Fruit fly (Drosophila melanogaster) whole organism, embryonic: ENCODE data around the gene CG11085.

Experiments used
- Blimp-1 ChIP-seq: fragments of 200-800 bp; sonication (Bioruptor generic); optimal IDR thresholded peaks from 3 replicates; lab custom pipeline; 2018; ENCODE audit warnings: missing biosample characterization, missing genetic modification characterization, mild to moderate bottlenecking, moderate library complexity, missing genetic modification reagents
- CG1233 ChIP-seq: fragments of 200-800 bp; sonication (Bioruptor generic); optimal IDR thresholded peaks from 4 replicates; lab custom pipeline; 2018; ENCODE audit warnings: missing biosample characterization, mild to moderate bottlenecking, missing genetic modification characterization
- CG12769 ChIP-seq: fragments of 200-800 bp; sonication (Bioruptor generic); optimal IDR thresholded peaks from 2 replicates; lab custom pipeline; 2019; ENCODE audit warnings: missing biosample characterization, mild to moderate bottlenecking, missing genetic modification characterization, moderate library complexity
- CG12942 ChIP-seq: fragments of 200-800 bp; sonication (Bioruptor generic); optimal IDR thresholded peaks from 3 replicates; lab custom pipeline; 2016; ENCODE audit warnings: missing biosample characterization, missing genetic modification characterization
- CG14050 ChIP-seq: fragments of 200-800 bp; sonication (Bioruptor generic); IDR thresholded peaks from 3 replicates; pipeline ENCODE4 v1.3.6; 2022; ENCODE audit warnings: missing biosample characterization, missing genetic modification characterization
- CG16815 ChIP-seq: fragments of 200-800 bp; sonication (Bioruptor generic); optimal IDR thresholded peaks from 3 replicates; lab custom pipeline; 2017; ENCODE audit warnings: missing biosample characterization, mild to moderate bottlenecking, missing genetic modification characterization
- CG18011 ChIP-seq: fragments of 200-800 bp; sonication (Bioruptor generic); optimal IDR thresholded peaks from 2 replicates; lab custom pipeline; 2017; ENCODE audit warnings: missing biosample characterization, missing genetic modification characterization, mild to moderate bottlenecking, moderate library complexity, missing genotype
- CG2116 ChIP-seq: fragments of 200-800 bp; sonication (Bioruptor generic); optimal IDR thresholded peaks from 3 replicates; lab custom pipeline; 2018; ENCODE audit warnings: missing biosample characterization, mild to moderate bottlenecking, missing genetic modification characterization
- CG31441 ChIP-seq: fragments of 200-800 bp; sonication (Bioruptor generic); IDR thresholded peaks from 2 replicates; pipeline ENCODE4 v1.3.6; 2022; ENCODE audit warnings: missing biosample characterization, missing genetic modification characterization
- CG33213 ChIP-seq: fragments of 200-800 bp; sonication (Bioruptor generic); optimal IDR thresholded peaks from 3 replicates; lab custom pipeline; 2016; ENCODE audit warnings: missing biosample characterization, missing genetic modification characterization
- CG34376 ChIP-seq: fragments of 200-800 bp; sonication (Bioruptor generic); optimal IDR thresholded peaks from 2 replicates; lab custom pipeline; 2018; ENCODE audit warnings: missing biosample characterization, mild to moderate bottlenecking, missing genetic modification characterization
- CG4404 ChIP-seq: fragments of 200-800 bp; sonication (Bioruptor generic); IDR thresholded peaks from 2 replicates; pipeline ENCODE4 v1.3.6; 2022; ENCODE audit warnings: missing biosample characterization, missing genetic modification characterization
- CG5953 ChIP-seq: fragments of 200-800 bp; sonication (Bioruptor generic); IDR thresholded peaks from 2 replicates; pipeline ENCODE4 v1.3.6; 2022; ENCODE audit warnings: missing biosample characterization, missing genetic modification characterization
- CG6689 ChIP-seq: fragments of 200-800 bp; sonication (Bioruptor generic); IDR thresholded peaks from 2 replicates; pipeline ENCODE4 v1.3.6; 2022; ENCODE audit warnings: missing biosample characterization, missing genetic modification characterization
- CG7963 ChIP-seq: fragments of 200-800 bp; sonication (Bioruptor generic); IDR thresholded peaks from 3 replicates; pipeline ENCODE4 v1.3.6; 2022; ENCODE audit warnings: missing biosample characterization, missing genetic modification characterization; ENCODE audit not compliant: partially characterized antibody
- CG8359 ChIP-seq: fragments of 200-800 bp; sonication (Bioruptor generic); optimal IDR thresholded peaks from 2 replicates; lab custom pipeline; 2017; ENCODE audit warnings: missing biosample characterization, mild to moderate bottlenecking, missing genetic modification characterization, borderline replicate concordance
- CG8478 ChIP-seq: fragments of >200 bp; optimal IDR thresholded peaks from 2 replicates; lab custom pipeline; 2018
- Dad ChIP-seq: fragments of 200-800 bp; sonication (Bioruptor generic); optimal IDR thresholded peaks from 3 replicates; lab custom pipeline; 2016; ENCODE audit warnings: missing biosample characterization, missing genetic modification characterization
- Dek ChIP-seq: fragments of 200-800 bp; sonication (Bioruptor generic); optimal IDR thresholded peaks from 3 replicates; lab custom pipeline; 2019; ENCODE audit warnings: missing biosample characterization, mild to moderate bottlenecking, missing genetic modification characterization, moderate library complexity
- H2.0 ChIP-seq: fragments of 200-800 bp; sonication (Bioruptor generic); IDR thresholded peaks from 2 replicates; pipeline ENCODE4 v1.3.6; 2022; ENCODE audit warnings: missing biosample characterization, missing genetic modification characterization
- HLH3B ChIP-seq: fragments of 200-800 bp; sonication (Bioruptor generic); IDR thresholded peaks from 2 replicates; pipeline ENCODE4 v1.3.6; 2022; ENCODE audit warnings: missing biosample characterization, missing genetic modification characterization
- HLHmδ ChIP-seq: fragments of 200-800 bp; sonication (Bioruptor generic); optimal IDR thresholded peaks from 2 replicates; lab custom pipeline; 2018; ENCODE audit warnings: missing biosample characterization, mild to moderate bottlenecking, missing genetic modification characterization, moderate library complexity
- Hey ChIP-seq: fragments of 200-800 bp; sonication (Bioruptor generic); optimal IDR thresholded peaks from 3 replicates; lab custom pipeline; 2018; ENCODE audit warnings: missing biosample characterization, mild to moderate bottlenecking, missing genetic modification characterization
- MTF-1 ChIP-seq: fragments of 200-800 bp; sonication (Bioruptor generic); optimal IDR thresholded peaks from 2 replicates; lab custom pipeline; 2018; ENCODE audit warnings: missing biosample characterization, mild to moderate bottlenecking, missing genetic modification characterization, borderline replicate concordance
- Opbp ChIP-seq: fragments of 200-800 bp; sonication (Bioruptor generic); IDR thresholded peaks from 3 replicates; pipeline ENCODE4 v1.3.6; 2022; ENCODE audit warnings: missing biosample characterization, missing genetic modification characterization; ENCODE audit not compliant: partially characterized antibody
- Optix ChIP-seq: fragments of 200-800 bp; sonication (Bioruptor generic); IDR thresholded peaks from 3 replicates; pipeline ENCODE4 v1.3.6; 2022; ENCODE audit warnings: missing biosample characterization, missing genetic modification characterization
- Xbp1 ChIP-seq: fragments of 200-800 bp; sonication (Bioruptor generic); optimal IDR thresholded peaks from 3 replicates; lab custom pipeline; 2016; ENCODE audit warnings: missing biosample characterization, mild to moderate bottlenecking, missing genetic modification characterization
- ash1 ChIP-seq: fragments of 200-800 bp; sonication (Bioruptor generic); optimal IDR thresholded peaks from 2 replicates; lab custom pipeline; 2018; ENCODE audit warnings: missing biosample characterization, mild to moderate bottlenecking, missing genetic modification characterization
- az2 ChIP-seq: fragments of 200-800 bp; sonication (Bioruptor generic); optimal IDR thresholded peaks from 3 replicates; lab custom pipeline; 2016; ENCODE audit warnings: missing biosample characterization, missing genetic modification characterization
- croc ChIP-seq: fragments of 200-800 bp; sonication (Bioruptor generic); conservative IDR thresholded peaks from 3 replicates; pipeline ENCODE4 v1.3.6; 2022; ENCODE audit warnings: missing biosample characterization, missing genetic modification characterization
- emc ChIP-seq: fragments of 200-800 bp; sonication (Bioruptor generic); optimal IDR thresholded peaks from 2 replicates; lab custom pipeline; 2016; ENCODE audit warnings: missing biosample characterization, missing genetic modification characterization
- gcm ChIP-seq: fragments of 200-800 bp; sonication (Bioruptor generic); optimal IDR thresholded peaks from 2 replicates; lab custom pipeline; 2019; ENCODE audit warnings: missing biosample characterization, mild to moderate bottlenecking, missing genetic modification characterization, moderate library complexity
- grau ChIP-seq: fragments of 200-800 bp; optimal IDR thresholded peaks from 3 replicates; lab custom pipeline; 2019; ENCODE audit warnings: missing biosample characterization, mild to moderate bottlenecking, missing genetic modification characterization, moderate library complexity
- hth ChIP-seq: fragments of >200 bp; optimal IDR thresholded peaks from 2 replicates; lab custom pipeline; 2017; ENCODE audit warnings: inconsistent platforms
- klu ChIP-seq: fragments of 200-800 bp; sonication (Bioruptor generic); IDR thresholded peaks from 2 replicates; pipeline ENCODE4 v1.3.6; 2022; ENCODE audit warnings: missing biosample characterization, missing genetic modification characterization
- maf-S ChIP-seq: fragments of 200-800 bp; sonication (Bioruptor generic); optimal IDR thresholded peaks from 2 replicates; lab custom pipeline; 2016; ENCODE audit warnings: missing biosample characterization, missing genetic modification characterization
- mam ChIP-seq: fragments of 200-800 bp; sonication (Bioruptor generic); optimal IDR thresholded peaks from 3 replicates; lab custom pipeline; 2016; ENCODE audit warnings: missing biosample characterization, missing genetic modification characterization
- oc ChIP-seq: fragments of 200-800 bp; sonication (Bioruptor generic); optimal IDR thresholded peaks from 2 replicates; lab custom pipeline; 2018; ENCODE audit warnings: missing biosample characterization, mild to moderate bottlenecking, missing genetic modification characterization, moderate library complexity
- peb ChIP-seq: fragments of 200-800 bp; sonication (Bioruptor generic); IDR thresholded peaks from 2 replicates; pipeline ENCODE4 v1.3.6; 2022; ENCODE audit warnings: missing biosample characterization, missing genetic modification characterization
- prd ChIP-seq, 3 experiments: fragments of >200 bp in 2 of 3; fragments of 200-800 bp in 1 of 3; sonication (Bioruptor generic) in 1 of 3; optimal IDR thresholded peaks in 2 of 3; IDR thresholded peaks in 1 of 3; 2 replicates in 2 of 3; 3 replicates in 1 of 3; pipeline versions ENCODE4 v1.3.6 to Lab custom; 2017 to 2022; ENCODE audit warnings: missing biosample characterization in 1 of 3, missing genetic modification characterization in 1 of 3
- pum ChIP-seq: fragments of 200-800 bp; sonication (Bioruptor generic); optimal IDR thresholded peaks from 2 replicates; lab custom pipeline; 2016; ENCODE audit warnings: missing biosample characterization, missing genetic modification characterization
- rib ChIP-seq: fragments of 200-800 bp; sonication (Bioruptor generic); IDR thresholded peaks from 2 replicates; pipeline ENCODE4 v1.3.6; 2022; ENCODE audit warnings: missing biosample characterization, missing genetic modification characterization
- sc ChIP-seq, 3 experiments: fragments of >200 bp in 2 of 3; fragments of 200-800 bp in 1 of 3; sonication (Bioruptor generic) in 1 of 3; optimal IDR thresholded peaks; 2 replicates in 2 of 3; 3 replicates in 1 of 3; lab custom pipeline; 2017; ENCODE audit warnings: mild to moderate bottlenecking in 1 of 3, missing biosample characterization in 1 of 3, missing genetic modification characterization in 1 of 3, missing genetic modification reagents in 1 of 3
- sna ChIP-seq: fragments of 200-800 bp; sonication (Bioruptor generic); IDR thresholded peaks from 2 replicates; pipeline ENCODE4 v1.3.6; 2022; ENCODE audit warnings: missing biosample characterization, missing genetic modification characterization; ENCODE audit not compliant: partially characterized antibody
- stwl ChIP-seq: fragments of 200-800 bp; sonication (Bioruptor generic); optimal IDR thresholded peaks from 3 replicates; lab custom pipeline; 2018; ENCODE audit warnings: missing biosample characterization, mild to moderate bottlenecking, missing genetic modification characterization, moderate library complexity
- tap ChIP-seq: fragments of 200-800 bp; optimal IDR thresholded peaks from 3 replicates; lab custom pipeline; 2019; ENCODE audit warnings: missing biosample characterization, mild to moderate bottlenecking, missing genetic modification characterization, moderate library complexity
- tgo ChIP-seq: fragments of 200-800 bp; sonication (Bioruptor generic); IDR thresholded peaks from 3 replicates; pipeline ENCODE4 v1.3.6; 2022; ENCODE audit warnings: missing biosample characterization, missing genetic modification characterization
- tin ChIP-seq: fragments of 200-800 bp; sonication (Bioruptor generic); optimal IDR thresholded peaks from 3 replicates; lab custom pipeline; 2016; ENCODE audit warnings: missing biosample characterization, missing genetic modification characterization

CG11085 gene

DNA sequence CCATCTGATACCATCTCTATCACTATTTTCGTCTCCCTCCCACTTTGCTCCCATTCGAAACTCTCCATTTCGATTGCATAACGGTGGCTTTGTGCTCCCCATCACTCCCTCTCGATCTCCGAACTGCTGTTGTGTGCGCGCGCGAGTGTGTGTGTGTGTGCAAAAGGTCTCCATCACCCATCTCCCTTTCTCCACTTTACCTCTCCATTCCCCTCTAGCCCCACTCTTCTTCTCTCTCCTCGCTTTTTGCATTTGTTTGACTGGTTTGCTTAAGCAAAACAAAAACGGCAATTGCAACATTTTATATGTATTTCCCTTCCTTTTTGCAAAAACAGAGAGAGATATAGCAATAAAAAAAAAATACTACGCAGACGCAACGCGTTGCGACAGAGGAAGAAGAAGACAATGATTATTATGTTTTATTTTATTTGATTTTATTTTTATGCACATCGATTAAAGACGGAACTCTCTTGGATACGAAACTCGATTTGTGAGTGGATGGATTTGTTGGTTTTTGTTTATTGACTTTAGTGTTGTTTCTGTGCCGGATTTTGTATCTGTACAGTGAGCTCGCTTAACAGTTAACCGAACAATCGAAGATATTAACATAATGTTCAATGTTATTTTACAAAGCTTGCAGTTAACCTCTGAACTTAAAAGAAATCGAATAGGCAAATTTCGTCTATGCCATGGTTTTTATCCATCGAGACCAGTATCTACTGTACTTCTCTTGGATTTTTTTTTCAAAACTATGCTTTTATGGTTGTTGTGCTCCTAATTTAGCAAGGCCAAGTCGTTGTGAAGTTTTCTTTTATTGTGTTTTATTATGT, 53.8 kb downstream of the CG11085 start (continued):
- TF ChIP-seq CG34376 (peak; percentile 10), Optix (peak; percentile 29; the same call in 1 of the 3 replicates), grau (tag; lab: Kevin White, UChicago) (peak; percentile 95), HLHmδ (no peak), CG18011 (GFP tag; lab: Kevin White, UChicago) (peak; percentile 60), CG8478 (no peak), klu (GFP tag; lab: Robert Waterston, UW) (peak; percentile 56), Xbp1 (GFP tag; lab: Kevin White, UChicago) (peak; percentile 72), pum (GFP tag; lab: Kevin White, UChicago) (peak; percentile 47), ash1 (GFP tag; lab: Kevin White, UChicago) (no peak), Blimp-1 (GFP tag; lab: Kevin White, UChicago) (peak; percentile 74), CG12769 (tag; lab: Kevin White, UChicago) (peak; percentile 71), croc (GFP tag; lab: Robert Waterston, UW) (no peak; the same call in 2 of the 3 replicates), rib (GFP tag; lab: Robert Waterston, UW) (no peak), mam (GFP tag; lab: Kevin White, UChicago) (peak; percentile 66), tap (tag; lab: Kevin White, UChicago) (peak; percentile 46), Hey (peak; percentile 10), H2.0 (peak; percentile 68), oc (tag; lab: Kevin White, UChicago) (peak; percentile 5), hth (lab: Kevin White, UChicago) (no peak), Opbp (GFP tag; lab: Robert Waterston, UW) (no peak), sc (optimal IDR thresholded peaks at IDR 0.05; lab: Kevin White, UChicago) (no peak), sc (GFP tag; optimal IDR thresholded peaks at IDR 0.05; lab: Kevin White, UChicago) (no peak), prd (optimal IDR thresholded peaks at IDR 0.05; lab: Kevin White, UChicago) (no peak), prd (GFP tag; IDR thresholded peaks at IDR 0.05; lab: Robert Waterston, UW) (peak; percentile 81), CG6689 (peak; percentile 66), CG8359 (no peak), CG12942 (GFP tag; lab: Kevin White, UChicago) (peak; percentile 42), Dek (tag; lab: Kevin White, UChicago) (peak; percentile 79), sna (GFP tag; lab: Robert Waterston, UW) (no peak), MTF-1 (GFP tag; lab: Kevin White, UChicago) (peak; percentile 49), gcm (GFP tag; lab: Kevin White, UChicago) (no peak), CG2116 (peak; percentile 23), CG16815 (GFP tag; lab: Kevin White, UChicago) (peak; percentile 17), maf-S (peak; percentile 39), emc (no peak), CG4404 (GFP tag; lab: Robert Waterston, UW) (no peak; the same call in 1 of the 2 replicates), CG31441 (peak; percentile 49; the same call in 1 of the 2 replicates), CG1233 (GFP tag; lab: Kevin White, UChicago) (no peak), CG7963 (GFP tag; lab: Robert Waterston, UW) (no peak), az2 (GFP tag; lab: Kevin White, UChicago) (peak; percentile 58), CG33213 (GFP tag; lab: Kevin White, UChicago) (peak; percentile 46), CG5953 (GFP tag; lab: Robert Waterston, UW) (peak; percentile 25; the same call in 1 of the 2 replicates), peb (GFP tag; lab: Robert Waterston, UW) (no peak; the same call in 1 of the 2 replicates), tgo (peak; percentile 76), tin (GFP tag; lab: Kevin White, UChicago) (peak; percentile 64), HLH3B (GFP tag; lab: Robert Waterston, UW) (peak; percentile 67), CG14050 (GFP tag; lab: Robert Waterston, UW) (peak; percentile 55; the same call in 2 of the 3 replicates), stwl (tag; lab: Kevin White, UChicago) (no peak), Dad (GFP tag; lab: Kevin White, UChicago) (peak; percentile 28)
